Worm (Caenorhabditis elegans) whole organism, late embryonic: ENCODE measurements around the gene txt-6.

Experiments
- C08G9.2 ChIP-seq: sonication (generic microtip); optimal IDR thresholded peaks from 2 replicates; lab custom pipeline; 2016; ENCODE audit warnings: mild to moderate bottlenecking, missing genetic modification characterization, moderate library complexity, missing compliant biosample characterization
- ceh-24 ChIP-seq: sonication (generic microtip); optimal IDR thresholded peaks from 2 replicates; lab custom pipeline; 2016; ENCODE audit warnings: mild to moderate bottlenecking, missing genetic modification characterization, missing compliant biosample characterization
- dmd-4 ChIP-seq: sonication (generic microtip); optimal IDR thresholded peaks from 2 replicates; lab custom pipeline; 2016; ENCODE audit warnings: borderline replicate concordance, missing genetic modification characterization, missing compliant biosample characterization
- hlh-15 ChIP-seq: sonication (generic microtip); optimal IDR thresholded peaks from 2 replicates; lab custom pipeline; 2016; ENCODE audit warnings: missing genetic modification characterization, missing compliant biosample characterization
- mec-3 ChIP-seq: sonication (generic microtip); optimal IDR thresholded peaks from 2 replicates; lab custom pipeline; 2016; ENCODE audit warnings: borderline replicate concordance, missing genetic modification characterization, missing compliant biosample characterization
- pqm-1 ChIP-seq: sonication (generic microtip); optimal IDR thresholded peaks from 2 replicates; lab custom pipeline; 2016; ENCODE audit warnings: missing genetic modification characterization, missing compliant biosample characterization
- zip-5 ChIP-seq: sonication (generic microtip); optimal IDR thresholded peaks from 2 replicates; lab custom pipeline; 2016; ENCODE audit warnings: missing genetic modification characterization, missing compliant biosample characterization

- TF ChIP-seq C08G9.2 (tag; lab: Kevin White, UChicago) = no peak
- no peak for TF ChIP-seq hlh-15 (tag; lab: Kevin White, UChicago)
- TF ChIP-seq mec-3 (tag; lab: Kevin White, UChicago) = no peak
- TF ChIP-seq dmd-4 (tag; lab: Kevin White, UChicago) = no peak
- TF ChIP-seq pqm-1 (tag; lab: Kevin White, UChicago) = no peak
- no peak for TF ChIP-seq ceh-24 (tag; lab: Kevin White, UChicago)
- no peak for TF ChIP-seq zip-5 (tag; lab: Kevin White, UChicago)
Measured at ce11 chrV:4647279-4647819, 40.6 kb upstream of the txt-6 start.
